Worm (Caenorhabditis elegans): ENCODE data around the gene pro-2.
A peak's percentile ranks its signal among the peaks of the same experiment; 100 is the strongest.

Gene pro-2

ce11 chrII:10388041-10388706 is 43.3 kb upstream of the pro-2 start (continued):
- TF ChIP-seq sup-37 (GFP tag; optimal IDR thresholded peaks at IDR 0.05) (peak; percentile 13), nhr-237 (tag; optimal IDR thresholded peaks at IDR 0.05) (no peak), fkh-4 (tag; optimal IDR thresholded peaks at IDR 0.05; ENCODE audit: borderline replicate concordance) (no peak), ceh-8 (GFP tag; optimal IDR thresholded peaks at IDR 0.05) (no peak), nhr-71 (tag; optimal IDR thresholded peaks at IDR 0.05) (peak; percentile 86), unc-130 (tag; optimal IDR thresholded peaks at IDR 0.05) (peak; percentile 46), lin-14 (GFP tag; optimal IDR thresholded peaks at IDR 0.05) (peak; percentile 85), mep-1 (tag; optimal IDR thresholded peaks at IDR 0.05) (peak; percentile 73), F16B12.6 (tag; optimal IDR thresholded peaks at IDR 0.05) (no peak), lir-3 (tag; optimal IDR thresholded peaks at IDR 0.05; ENCODE audit: poor library complexity) (peak; percentile 65), unc-30 (tag; optimal IDR thresholded peaks at IDR 0.05) (no peak), rnt-1 (tag; optimal IDR thresholded peaks at IDR 0.05) (peak; percentile 73), efl-1 (optimal IDR thresholded peaks at IDR 0.05) (peak; percentile 45 to 73), efl-1 (GFP tag; optimal IDR thresholded peaks at IDR 0.05 in 1 of 2) (peak; percentile 66 to 96), alr-1 (tag; optimal IDR thresholded peaks at IDR 0.05; ENCODE audit: borderline replicate concordance) (no peak), unc-62 (GFP tag; optimal IDR thresholded peaks at IDR 0.05) (no peak), egl-13 (tag; optimal IDR thresholded peaks at IDR 0.05) (peak; percentile 55), sptf-1 (tag; optimal IDR thresholded peaks at IDR 0.05) (no peak), nhr-12 (tag; optimal IDR thresholded peaks at IDR 0.05) (no peak), fkh-10 (GFP tag; optimal IDR thresholded peaks at IDR 0.05) (no peak), unc-86 (tag; optimal IDR thresholded peaks at IDR 0.05) (peak; percentile 66), pqm-1 (tag; optimal IDR thresholded peaks at IDR 0.05) (no peak), isw-1 (GFP tag; IDR thresholded peaks at IDR 0.05) (peak; percentile 52), sox-4 (tag; optimal IDR thresholded peaks at IDR 0.05) (no peak), fos-1 (tag; optimal IDR thresholded peaks at IDR 0.05) (no peak), nhr-90 (tag; optimal IDR thresholded peaks at IDR 0.05; ENCODE audit: poor library complexity) (peak; percentile 70), nhr-11 (tag; optimal IDR thresholded peaks at IDR 0.05) (no peak), elt-3 (tag; optimal IDR thresholded peaks at IDR 0.05) (peak in 2 of 6 experiments; percentile 0 to 56), hlh-17 (GFP tag; optimal IDR thresholded peaks at IDR 0.05; ENCODE audit: borderline replicate concordance) (no peak), ces-1 (GFP tag; optimal IDR thresholded peaks at IDR 0.05) (no peak), nhr-47 (tag; optimal IDR thresholded peaks at IDR 0.05) (peak; percentile 80), zip-4 (GFP tag; optimal IDR thresholded peaks at IDR 0.05) (peak; percentile 19), aha-1 (tag; optimal IDR thresholded peaks at IDR 0.05) (no peak), Y116A8C.19 (tag; optimal IDR thresholded peaks at IDR 0.05; ENCODE audit: borderline replicate concordance) (no peak), pag-3 (tag; optimal IDR thresholded peaks at IDR 0.05; ENCODE audit: borderline replicate concordance, insufficient read depth) (no peak), C34B4.2 (tag; optimal IDR thresholded peaks at IDR 0.05) (no peak), nhr-19 (GFP tag; conservative IDR thresholded peaks at IDR 0.05) (peak; percentile 82), swsn-7 (tag; optimal IDR thresholded peaks at IDR 0.05) (peak; percentile 80), snu-23 (GFP tag; optimal IDR thresholded peaks at IDR 0.05) (peak; percentile 80), ceh-88 (GFP tag; IDR thresholded peaks at IDR 0.05) (0 out of 2 replicates have a peak, but pooled peaks have one; percentile 20), jun-1 (tag; optimal IDR thresholded peaks at IDR 0.05) (peak; percentile 54), lsy-2 (tag; optimal IDR thresholded peaks at IDR 0.05) (peak; percentile 75 to 77), mef-2 (tag; optimal IDR thresholded peaks at IDR 0.05) (no peak), lin-13 (GFP tag; optimal IDR thresholded peaks at IDR 0.05) (peak; percentile 47), mdl-1 (tag; optimal IDR thresholded peaks at IDR 0.05) (peak in 1 of 2 experiments; percentile 44), mab-9 (GFP tag; IDR thresholded peaks at IDR 0.05) (peak; percentile 51; the same call in 1 of the 2 replicates), efl-3 (GFP tag; optimal IDR thresholded peaks at IDR 0.05) (no peak), nhr-20 (tag; optimal IDR thresholded peaks at IDR 0.05) (peak; percentile 81), lin-35 (GFP tag; optimal IDR thresholded peaks at IDR 0.05) (peak; percentile 57 to 76)
